Worm (Caenorhabditis elegans) whole organism, L1 larva: ENCODE data around the gene lrpc-1.

Experiments used
- ceh-82 ChIP-seq, 3 experiments: fragments of 150-350 bp in 1 of 3; sonication (generic microtip) in 2 of 3; optimal IDR thresholded peaks; 2 replicates each; lab custom pipeline; 2014 to 2017; ENCODE audit warnings: missing biosample characterization in 3 of 3, missing genetic modification characterization in 3 of 3
- ets-5 ChIP-seq: fragments of 200-800 bp; sonication (Bioruptor generic); IDR thresholded peaks from 2 replicates; pipeline ENCODE4 v1.3.6; 2022; ENCODE audit warnings: missing genetic modification characterization, missing compliant biosample characterization
- lin-13 ChIP-seq: fragments of 150-350 bp; optimal IDR thresholded peaks from 2 replicates; lab custom pipeline; 2014; ENCODE audit warnings: missing biosample characterization, missing genetic modification reagents, missing genetic modification characterization
- rnt-1 ChIP-seq: sonication (generic microtip); optimal IDR thresholded peaks from 2 replicates; lab custom pipeline; 2016; ENCODE audit warnings: mild to moderate bottlenecking, missing genetic modification characterization, moderate library complexity, missing compliant biosample characterization
- skn-1 ChIP-seq: fragments of 150-350 bp; optimal IDR thresholded peaks from 2 replicates; lab custom pipeline; 2014; ENCODE audit warnings: missing biosample characterization, missing genetic modification characterization
- sox-4 ChIP-seq: sonication (generic microtip); optimal IDR thresholded peaks from 2 replicates; lab custom pipeline; 2016; ENCODE audit warnings: missing genetic modification characterization, missing compliant biosample characterization
- sptf-1 ChIP-seq: fragments of 150-350 bp; optimal IDR thresholded peaks from 2 replicates; lab custom pipeline; 2014; ENCODE audit warnings: missing biosample characterization, missing genetic modification characterization
- swsn-7 ChIP-seq: sonication (generic microtip); optimal IDR thresholded peaks from 2 replicates; lab custom pipeline; 2016; ENCODE audit warnings: missing genetic modification characterization, missing compliant biosample characterization
- unc-130 ChIP-seq: fragments of 150-350 bp; optimal IDR thresholded peaks from 2 replicates; lab custom pipeline; 2017; ENCODE audit warnings: missing biosample characterization, missing genetic modification characterization, inconsistent platforms
- unc-62 ChIP-seq: fragments of 150-350 bp; optimal IDR thresholded peaks from 2 replicates; lab custom pipeline; 2014; ENCODE audit warnings: missing biosample characterization, missing genetic modification reagents, missing genetic modification characterization
- ztf-11 ChIP-seq, 2 experiments: sonication (generic microtip); optimal IDR thresholded peaks; 2 replicates each; lab custom pipeline; 2016 to 2017; ENCODE audit warnings: missing genetic modification characterization in 2 of 2, missing biosample characterization in 1 of 2, missing compliant biosample characterization in 1 of 2

DNA sequence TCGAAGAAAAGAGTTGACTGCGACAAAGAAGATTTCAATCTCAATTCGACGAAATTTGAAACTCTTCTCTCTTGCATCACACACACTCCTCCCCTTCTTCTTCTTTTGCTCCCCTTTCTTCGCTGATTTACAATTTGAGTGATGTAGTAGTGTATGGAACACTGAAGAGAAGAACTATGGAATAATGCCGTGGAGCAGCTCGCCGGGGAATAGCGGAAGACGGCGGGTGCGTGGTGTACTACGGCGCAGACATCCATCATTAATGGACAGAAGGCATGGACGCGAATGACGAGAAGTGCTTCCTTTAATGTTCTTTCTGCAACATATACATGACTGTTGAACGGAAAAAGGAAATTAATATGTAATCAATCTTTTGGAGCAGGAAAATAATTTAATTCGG lies 30.1 kb downstream of the lrpc-1 start:
- TF ChIP-seq ets-5 (GFP tag; lab: Robert Waterston, UW) (no peak), ztf-11 (tag; optimal IDR thresholded peaks at IDR 0.05; lab: Kevin White, UChicago) (no peak), unc-62 (GFP tag; lab: Kevin White, UChicago) (no peak), skn-1 (tag; lab: Kevin White, UChicago) (no peak), ceh-82 (tag; optimal IDR thresholded peaks at IDR 0.05; lab: Kevin White, UChicago) (no peak), swsn-7 (tag; lab: Kevin White, UChicago) (no peak), rnt-1 (tag; lab: Kevin White, UChicago) (no peak), sox-4 (tag; lab: Kevin White, UChicago) (no peak), sptf-1 (tag; lab: Kevin White, UChicago) (no peak), lin-13 (GFP tag; lab: Kevin White, UChicago) (no peak), unc-130 (no peak)
